Worm (Caenorhabditis elegans) whole organism, L2 larva: ENCODE measurements around the gene ZK863.1.

Experiments
- C34F6.9 ChIP-seq: fragments of 150-350 bp; optimal IDR thresholded peaks from 2 replicates; lab custom pipeline; 2014; ENCODE audit warnings: missing biosample characterization, missing genetic modification characterization
- F13H6.1 ChIP-seq: sonication (generic microtip); optimal IDR thresholded peaks from 2 replicates; lab custom pipeline; 2016; ENCODE audit warnings: missing genetic modification characterization, missing compliant biosample characterization
- Y55F3AM.14 ChIP-seq: fragments of 200-800 bp; sonication (Bioruptor generic); optimal IDR thresholded peaks from 2 replicates; lab custom pipeline; 2018; ENCODE audit warnings: mild to moderate bottlenecking, missing genetic modification characterization, missing compliant biosample characterization
- ZK546.5 ChIP-seq: sonication (generic microtip); optimal IDR thresholded peaks from 2 replicates; lab custom pipeline; 2017; ENCODE audit warnings: missing biosample characterization, missing genetic modification characterization
- alr-1 ChIP-seq: fragments of 150-350 bp; optimal IDR thresholded peaks from 2 replicates; lab custom pipeline; 2014; ENCODE audit warnings: missing biosample characterization, missing genetic modification characterization
- aly-2 ChIP-seq: fragments of 150-350 bp; optimal IDR thresholded peaks from 2 replicates; lab custom pipeline; 2014; ENCODE audit warnings: missing biosample characterization, missing genetic modification characterization
- blmp-1 ChIP-seq: sonication (generic microtip); optimal IDR thresholded peaks from 2 replicates; lab custom pipeline; 2017; ENCODE audit warnings: missing genetic modification characterization, mild to moderate bottlenecking, missing compliant biosample characterization, antibody characterized with exemption, moderate library complexity; ENCODE audit not compliant: insufficient read depth
- dmd-4 ChIP-seq: sonication (generic microtip); optimal IDR thresholded peaks from 2 replicates; lab custom pipeline; 2017; ENCODE audit warnings: missing biosample characterization, missing genetic modification characterization
- elt-1 ChIP-seq: fragments of 150-350 bp; optimal IDR thresholded peaks from 2 replicates; lab custom pipeline; 2014; ENCODE audit warnings: missing biosample characterization, missing genetic modification characterization
- gmeb-1 ChIP-seq: fragments of 150-350 bp; optimal IDR thresholded peaks from 2 replicates; lab custom pipeline; 2014; ENCODE audit warnings: missing biosample characterization, missing genetic modification characterization
- lin-11 ChIP-seq: fragments of 150-350 bp; sonication (generic microtip); optimal IDR thresholded peaks from 2 replicates; lab custom pipeline; 2014; ENCODE audit warnings: missing biosample characterization, missing genetic modification characterization, inconsistent platforms, mixed read lengths
- lin-13 ChIP-seq: fragments of 150-350 bp; optimal IDR thresholded peaks from 2 replicates; lab custom pipeline; 2014; ENCODE audit warnings: missing biosample characterization, missing genetic modification reagents, missing genetic modification characterization
- lin-39 ChIP-seq: fragments of 150-350 bp; optimal IDR thresholded peaks from 2 replicates; lab custom pipeline; 2014; ENCODE audit warnings: missing biosample characterization, missing genetic modification reagents, missing genetic modification characterization
- lsy-2 ChIP-seq, 2 experiments: fragments of 150-350 bp in 1 of 2; sonication (generic microtip) in 1 of 2; optimal IDR thresholded peaks; 2 replicates each; lab custom pipeline; 2014 to 2017; ENCODE audit warnings: missing biosample characterization in 2 of 2, missing genetic modification characterization in 2 of 2
- mbf-1 ChIP-seq: sonication (generic microtip); optimal IDR thresholded peaks from 2 replicates; lab custom pipeline; 2017; ENCODE audit warnings: missing biosample characterization, missing genetic modification characterization
- mdl-1 ChIP-seq, 2 experiments: fragments of 150-350 bp in 1 of 2; sonication (generic microtip) in 1 of 2; optimal IDR thresholded peaks; 2 replicates each; lab custom pipeline; 2017; ENCODE audit warnings: missing biosample characterization in 2 of 2, missing genetic modification characterization in 2 of 2
- nhr-10 ChIP-seq: sonication (generic microtip); optimal IDR thresholded peaks from 2 replicates; lab custom pipeline; 2017; ENCODE audit warnings: missing biosample characterization, missing genetic modification characterization
- nhr-11 ChIP-seq: fragments of 150-350 bp; optimal IDR thresholded peaks from 2 replicates; lab custom pipeline; 2014; ENCODE audit warnings: missing biosample characterization, missing genetic modification characterization
- nhr-129 ChIP-seq: fragments of 150-350 bp; optimal IDR thresholded peaks from 2 replicates; lab custom pipeline; 2014; ENCODE audit warnings: missing biosample characterization, missing genetic modification characterization
- nhr-23 ChIP-seq: fragments of 150-350 bp; optimal IDR thresholded peaks from 2 replicates; lab custom pipeline; 2014; ENCODE audit warnings: missing biosample characterization, missing genetic modification reagents, missing genetic modification characterization
- nhr-237 ChIP-seq: fragments of 150-350 bp; optimal IDR thresholded peaks from 2 replicates; lab custom pipeline; 2014; ENCODE audit warnings: missing biosample characterization, missing genetic modification characterization
- nhr-25 ChIP-seq: fragments of 150-350 bp; sonication (generic microtip); optimal IDR thresholded peaks from 3 replicates; lab custom pipeline; 2014; ENCODE audit warnings: missing biosample characterization, missing genetic modification characterization
- peb-1 ChIP-seq: fragments of 150-350 bp; optimal IDR thresholded peaks from 2 replicates; lab custom pipeline; 2014; ENCODE audit warnings: missing biosample characterization, missing genetic modification characterization
- skn-1 ChIP-seq: sonication (generic microtip); optimal IDR thresholded peaks from 2 replicates; lab custom pipeline; 2017; ENCODE audit warnings: missing biosample characterization, missing genetic modification characterization
- snpc-4 ChIP-seq: fragments of 150-350 bp; optimal IDR thresholded peaks from 2 replicates; lab custom pipeline; 2014; ENCODE audit warnings: missing biosample characterization, missing genetic modification characterization
- unc-55 ChIP-seq: fragments of 150-350 bp; sonication (generic microtip); optimal IDR thresholded peaks from 3 replicates; lab custom pipeline; 2014; ENCODE audit warnings: missing biosample characterization, missing genetic modification reagents, missing genetic modification characterization
- unc-62 ChIP-seq: fragments of 150-350 bp; optimal IDR thresholded peaks from 2 replicates; lab custom pipeline; 2014; ENCODE audit warnings: missing biosample characterization, missing genetic modification reagents, missing genetic modification characterization
- zag-1 ChIP-seq: fragments of 150-350 bp; optimal IDR thresholded peaks from 2 replicates; lab custom pipeline; 2014; ENCODE audit warnings: missing biosample characterization, missing genetic modification characterization
- ztf-1 ChIP-seq: fragments of 200-800 bp; sonication (Bioruptor generic); conservative IDR thresholded peaks from 2 replicates; pipeline ENCODE4 v1.3.6; 2022; ENCODE audit warnings: missing genetic modification characterization, missing compliant biosample characterization
- ztf-11 ChIP-seq: sonication (generic microtip); optimal IDR thresholded peaks from 2 replicates; lab custom pipeline; 2017; ENCODE audit warnings: missing biosample characterization, missing genetic modification characterization

Gene ZK863.1

DNA sequence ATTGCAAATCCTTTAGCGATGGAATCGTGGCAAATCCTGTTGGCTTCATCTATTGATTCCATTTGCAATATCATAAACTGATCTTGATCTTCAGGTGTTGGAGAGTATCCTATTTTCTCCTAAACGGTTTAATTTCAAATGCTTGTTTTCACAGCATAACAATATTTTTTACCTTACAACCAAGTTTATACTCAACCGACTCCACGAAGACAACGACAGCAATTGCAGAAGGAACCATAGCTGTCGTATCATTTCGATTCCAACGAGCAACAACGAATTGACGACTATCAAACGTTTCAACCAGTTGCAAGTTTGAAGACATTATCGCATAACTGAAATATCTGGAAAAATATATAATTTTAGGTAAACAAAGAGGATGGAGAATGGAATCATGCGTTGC lies 13.8 kb upstream of the ZK863.1 start, which contains the start of gene usip-1:
TSS of gene usip-1 (minus strand) at position 341 of the 400 bp plus-strand sequence.
- TF ChIP-seq lin-39 (tag; lab: Kevin White, UChicago) (no peak), blmp-1 (tag; lab: Kevin White, UChicago) (no peak), ZK546.5 (no peak), nhr-25 (tag; lab: Kevin White, UChicago) (no peak), unc-55 (GFP tag; lab: Kevin White, UChicago) (no peak), lsy-2 (tag; optimal IDR thresholded peaks at IDR 0.05; lab: Kevin White, UChicago) (no peak)

DNA sequence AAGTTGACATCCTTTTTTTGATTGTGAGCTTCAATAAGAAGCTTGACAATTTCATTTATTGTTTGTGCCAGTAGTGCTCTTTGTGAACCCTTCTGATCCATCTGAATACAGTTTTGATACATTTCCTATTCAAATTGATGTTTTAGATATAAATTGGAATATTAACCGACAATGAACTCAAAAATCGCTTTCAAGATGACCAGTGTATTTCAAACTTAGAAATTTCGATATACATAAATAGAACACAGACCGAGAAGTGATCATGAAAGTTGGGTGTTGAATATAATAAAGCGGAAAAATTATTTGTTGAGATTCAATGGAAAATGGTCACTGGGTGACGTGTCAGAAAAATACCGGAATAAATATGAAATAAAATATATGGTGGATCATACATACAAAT lies 11.3 kb upstream of the ZK863.1 start, which contains the start of gene elpc-3:
TSS of gene elpc-3 (minus strand) at position 101 of the 400 bp plus-strand sequence.
- TF ChIP-seq nhr-129 (no peak), nhr-23 (tag; lab: Kevin White, UChicago) (no peak), peb-1 (tag; lab: Kevin White, UChicago) (no peak), gmeb-1 (no peak), blmp-1 (tag; lab: Kevin White, UChicago) (no peak), alr-1 (tag; lab: Kevin White, UChicago) (no peak), Y55F3AM.14 (GFP tag; lab: Kevin White, UChicago) (no peak), lin-13 (no peak), lin-39 (tag; lab: Kevin White, UChicago) (no peak)

DNA sequence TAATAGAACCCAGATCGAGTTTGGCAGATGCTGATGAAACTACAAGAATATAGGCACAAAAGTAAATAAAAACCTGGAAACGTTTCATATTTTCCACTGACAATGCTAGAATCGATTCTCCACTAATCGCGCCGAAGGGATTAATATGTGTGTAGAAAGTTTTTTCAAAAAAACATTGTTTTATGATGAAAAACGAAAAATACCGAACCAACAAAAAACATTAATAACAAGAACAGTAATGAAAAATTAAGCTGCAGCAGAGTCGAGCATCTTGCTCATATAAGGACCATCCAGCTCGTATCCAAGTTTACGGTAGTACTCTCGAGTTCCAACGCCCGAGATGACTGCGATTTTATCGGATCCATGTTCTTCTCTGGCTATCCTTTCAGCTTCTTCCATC lies 9.3 kb upstream of the ZK863.1 start, which contains the start of gene clec-224:
TSS of gene clec-224 (minus strand) at position 101 of the 400 bp plus-strand sequence.
- TF ChIP-seq dmd-4 (tag; lab: Kevin White, UChicago): no peak
- no peak for TF ChIP-seq ZK546.5
- TF ChIP-seq ztf-11 (tag; lab: Kevin White, UChicago): no peak
- TF ChIP-seq ztf-1 (GFP tag; lab: Robert Waterston, UW): no peak
- TF ChIP-seq aly-2 (tag; lab: Kevin White, UChicago): no peak
- no peak for TF ChIP-seq unc-62
- no peak for TF ChIP-seq nhr-237
- no peak for TF ChIP-seq nhr-129
- no peak for TF ChIP-seq mbf-1 (tag; lab: Kevin White, UChicago)
- TF ChIP-seq snpc-4: no peak
- TF ChIP-seq nhr-10 (tag; lab: Kevin White, UChicago): no peak
- TF ChIP-seq peb-1 (tag; lab: Kevin White, UChicago): no peak
- no peak for TF ChIP-seq lin-11 (tag; lab: Kevin White, UChicago)
- no peak for TF ChIP-seq nhr-11 (tag; lab: Kevin White, UChicago)
- no peak for TF ChIP-seq elt-1
- TF ChIP-seq lin-13: no peak

DNA sequence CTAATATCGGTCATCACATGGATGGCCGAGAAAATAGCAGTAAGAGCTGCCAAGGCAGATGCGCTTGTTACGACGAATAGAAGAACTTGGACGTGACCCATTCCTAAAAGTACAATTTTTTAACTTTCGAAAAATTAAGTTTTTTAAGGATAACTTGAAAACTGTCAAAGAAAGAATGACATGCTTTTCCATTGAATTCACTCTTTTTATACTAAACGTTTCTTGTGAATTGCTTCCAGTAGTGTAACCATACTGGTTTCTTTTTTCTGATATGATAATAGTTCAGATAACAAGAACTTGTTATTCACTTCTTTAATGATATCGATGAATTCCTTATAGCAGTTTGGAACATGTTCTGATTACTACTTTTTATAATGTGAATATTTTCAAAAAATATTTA lies 2.4 kb downstream of the ZK863.1 start, which contains the start of gene col-37:
TSS of gene col-37 (minus strand) at position 101 of the 400 bp plus-strand sequence.
- no peak for TF ChIP-seq mdl-1 (tag; optimal IDR thresholded peaks at IDR 0.05; lab: Kevin White, UChicago)
- no peak for TF ChIP-seq C34F6.9 (tag; lab: Kevin White, UChicago)
- peak; percentile 18 for TF ChIP-seq unc-55 (GFP tag; lab: Kevin White, UChicago)
- no peak for TF ChIP-seq F13H6.1 (tag; lab: Kevin White, UChicago)

DNA sequence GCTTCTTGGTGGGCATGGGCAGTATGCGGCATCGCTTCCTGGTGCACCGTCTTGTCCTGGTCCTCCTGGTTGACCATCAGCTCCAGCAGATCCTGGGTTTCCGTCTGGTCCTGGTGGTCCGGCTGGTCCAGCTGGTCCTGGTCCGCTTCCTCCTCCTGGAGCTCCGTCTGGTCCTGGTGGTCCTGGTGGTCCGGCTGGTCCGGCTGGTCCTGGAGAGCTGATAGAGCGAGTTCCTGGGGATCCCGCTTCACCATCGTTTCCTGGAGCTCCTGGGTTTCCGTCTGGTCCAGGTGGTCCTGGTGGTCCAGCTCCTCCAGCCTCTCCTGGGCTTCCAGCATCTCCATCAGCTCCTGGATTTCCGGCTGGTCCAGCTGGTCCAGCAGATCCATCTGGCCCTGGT lies 3.0 kb downstream of the ZK863.1 start:
- TF ChIP-seq nhr-10 (tag; lab: Kevin White, UChicago): no peak
- TF ChIP-seq elt-1: no peak
- no peak for TF ChIP-seq snpc-4
- no peak for TF ChIP-seq ZK546.5
- no peak for TF ChIP-seq lin-13
- no peak for TF ChIP-seq ztf-1 (GFP tag; lab: Robert Waterston, UW)

DNA sequence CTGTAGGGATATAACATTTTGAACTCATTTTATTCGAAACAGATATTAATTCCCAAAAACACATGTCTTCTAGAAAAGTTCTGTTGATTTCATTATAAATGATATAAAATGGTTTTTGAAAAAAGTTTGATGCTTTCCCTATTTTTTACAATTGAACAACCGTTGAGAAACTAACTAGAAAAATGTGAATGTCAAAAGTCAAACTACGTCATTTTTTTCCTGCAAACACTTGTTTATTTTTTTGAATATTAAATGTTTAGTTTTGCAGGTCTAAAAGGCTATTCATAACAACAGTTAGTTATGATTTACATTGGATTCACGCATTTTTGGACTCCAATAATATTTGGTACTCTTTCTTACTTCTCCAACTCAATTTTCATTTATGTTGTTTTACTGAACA lies 7.1 kb downstream of the ZK863.1 start, which contains the start of gene srj-4:
TSS of gene srj-4 (plus strand) at position 301 of the 400 bp plus-strand sequence.
- TF ChIP-seq unc-55 (GFP tag; lab: Kevin White, UChicago) (no peak), ztf-11 (tag; lab: Kevin White, UChicago) (no peak), skn-1 (tag; lab: Kevin White, UChicago) (no peak), dmd-4 (tag; lab: Kevin White, UChicago) (no peak), ztf-1 (GFP tag; lab: Robert Waterston, UW) (no peak), lin-39 (tag; lab: Kevin White, UChicago) (no peak), zag-1 (tag; lab: Kevin White, UChicago) (no peak)
- TF ChIP-seq, all 48 proteins: peak for 0
